Worm (Caenorhabditis elegans): Measurements from ENCODE around the gene cup-4.
A peak's percentile ranks its signal among the peaks of the same experiment; 100 is the strongest.

Gene cup-4

ce11 chrIII:7909263-7909662 is 43.0 kb downstream of the cup-4 start, which contains the start of gene ZK688.1:
Gene ZK688.1, plus strand, starts transcription at chrIII:7909563.
- TF ChIP-seq K11D2.4 (GFP tag; IDR thresholded peaks at IDR 0.05) (no peak), hrde-1 (tag; optimal IDR thresholded peaks at IDR 0.05; ENCODE audit: borderline replicate concordance) (no peak), ets-4 (GFP tag; optimal IDR thresholded peaks at IDR 0.05) (no peak), ztf-28 (GFP tag; IDR thresholded peaks at IDR 0.05) (no peak), madf-3 (GFP tag; IDR thresholded peaks at IDR 0.05) (no peak), ekl-4 (GFP tag; IDR thresholded peaks at IDR 0.05) (no peak), attf-5 (GFP tag; optimal IDR thresholded peaks at IDR 0.05) (no peak), attf-3 (GFP tag; conservative IDR thresholded peaks at IDR 0.05) (no peak), D2030.7 (GFP tag; IDR thresholded peaks at IDR 0.05) (no peak), nhr-179 (tag; optimal IDR thresholded peaks at IDR 0.05) (no peak)

- TF ChIP-seq ama-1 (optimal IDR thresholded peaks at IDR 0.05) (no peak), ama-1 (GFP tag; optimal IDR thresholded peaks at IDR 0.05) (no peak), attf-5 (GFP tag; optimal IDR thresholded peaks at IDR 0.05) (peak; percentile 68), hmg-1.2 (GFP tag; IDR thresholded peaks at IDR 0.05) (peak; percentile 85), B0261.1 (tag; optimal IDR thresholded peaks at IDR 0.05) (no peak), nhr-80 (tag; optimal IDR thresholded peaks at IDR 0.05) (peak; percentile 25)
Observed at ce11 chrIII:7911621-7912020, 45.3 kb downstream of the cup-4 start, which contains the start of gene ZK688.7. Gene ZK688.7, minus strand, starts transcription at chrIII:7911634.

DNA sequence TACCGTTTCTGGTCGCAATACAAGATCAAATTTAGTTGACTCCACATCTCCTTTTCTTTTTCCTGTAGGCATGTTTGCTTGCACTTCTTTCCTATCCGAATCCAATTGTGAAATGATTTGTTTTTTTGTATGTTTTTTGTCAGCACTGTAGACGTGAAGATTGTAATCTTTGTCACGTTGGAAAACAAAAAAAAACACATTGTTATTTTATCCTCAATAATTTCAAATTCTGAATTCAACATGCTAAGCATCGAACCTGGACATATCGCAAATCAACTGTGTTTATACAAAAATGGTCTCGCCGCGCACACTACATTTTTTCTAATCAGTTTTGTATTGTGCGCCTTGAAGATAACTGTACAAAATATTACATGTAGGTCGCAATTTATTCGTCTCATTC is 47.2 kb downstream of the cup-4 start, which contains the start of gene ZK688.12:
TSS of gene ZK688.12 (minus strand) at position 101 of the 400 bp plus-strand sequence.
- TF ChIP-seq F37B4.10 (GFP tag; IDR thresholded peaks at IDR 0.05) (no peak), unc-62 (GFP tag; optimal IDR thresholded peaks at IDR 0.05) (no peak), egl-44 (GFP tag; IDR thresholded peaks at IDR 0.05) (no peak), F10E7.11 (tag; optimal IDR thresholded peaks at IDR 0.05) (no peak), ztf-22 (GFP tag; optimal IDR thresholded peaks at IDR 0.05) (no peak), ztf-18 (tag; optimal IDR thresholded peaks at IDR 0.05) (no peak), mel-28 (tag; optimal IDR thresholded peaks at IDR 0.05; ENCODE audit: borderline replicate concordance) (no peak), snpc-4 (GFP tag; optimal IDR thresholded peaks at IDR 0.05) (no peak), snpc-4 (tag; optimal IDR thresholded peaks at IDR 0.05) (no peak), nfyb-1 (GFP tag; IDR thresholded peaks at IDR 0.05) (no peak), B0035.1 (tag; optimal IDR thresholded peaks at IDR 0.05) (no peak), ccch-3 (GFP tag; optimal IDR thresholded peaks at IDR 0.05) (no peak), D2030.7 (GFP tag; IDR thresholded peaks at IDR 0.05) (no peak), nfya-2 (GFP tag; IDR thresholded peaks at IDR 0.05) (no peak), him-1 (tag; optimal IDR thresholded peaks at IDR 0.05) (no peak), bed-2 (GFP tag; IDR thresholded peaks at IDR 0.05) (no peak), ztf-3 (GFP tag; optimal IDR thresholded peaks at IDR 0.05) (no peak)

- TF ChIP-seq athp-1 (tag; optimal IDR thresholded peaks at IDR 0.05) (no peak), rec-8 (tag; optimal IDR thresholded peaks at IDR 0.05) (no peak), xnd-1 (tag; optimal IDR thresholded peaks at IDR 0.05) (no peak), nhr-120 (GFP tag; IDR thresholded peaks at IDR 0.05) (no peak), dpff-1 (tag; optimal IDR thresholded peaks at IDR 0.05) (no peak), atf-7 (tag; optimal IDR thresholded peaks at IDR 0.05) (no peak), lir-1 (GFP tag; conservative IDR thresholded peaks at IDR 0.05) (no peak), F10E7.11 (tag; optimal IDR thresholded peaks at IDR 0.05) (no peak), hlh-26 (GFP tag; conservative IDR thresholded peaks at IDR 0.05) (no peak), nhr-80 (tag; optimal IDR thresholded peaks at IDR 0.05) (no peak), T07F8.4 (tag; optimal IDR thresholded peaks at IDR 0.05) (no peak), lsl-1 (GFP tag; optimal IDR thresholded peaks at IDR 0.05) (no peak), ztf-6 (GFP tag; IDR thresholded peaks at IDR 0.05) (no peak), ets-4 (GFP tag; optimal IDR thresholded peaks at IDR 0.05) (no peak), sdz-38 (tag; optimal IDR thresholded peaks at IDR 0.05) (no peak), aptf-3 (GFP tag; IDR thresholded peaks at IDR 0.05) (no peak), ceh-91 (GFP tag; IDR thresholded peaks at IDR 0.05) (no peak), lin-26 (GFP tag; IDR thresholded peaks at IDR 0.05) (no peak), B0261.1 (tag; optimal IDR thresholded peaks at IDR 0.05) (no peak), dox-1 (GFP tag; IDR thresholded peaks at IDR 0.05) (no peak)
Observed at ce11 chrIII:7917667-7918066, 51.4 kb downstream of the cup-4 start, which contains the start of gene gly-3. Gene gly-3, minus strand, starts transcription at chrIII:7917767.
